Worm (Caenorhabditis elegans) whole organism, L4 larva: ENCODE measurements around the gene tsct-1.

ENCODE experiments used
- F10B5.3 ChIP-seq: sonication (generic microtip); optimal IDR thresholded peaks from 2 replicates; lab custom pipeline; 2016; ENCODE audit warnings: mild to moderate bottlenecking, missing genetic modification characterization, missing compliant biosample characterization
- F44E2.7 ChIP-seq: fragments of 200-800 bp; sonication (Bioruptor generic); IDR thresholded peaks from 2 replicates; pipeline ENCODE4 v2.1.2; 2022; ENCODE audit warnings: missing genetic modification characterization, missing compliant biosample characterization
- F49E8.2 ChIP-seq: sonication (generic microtip); optimal IDR thresholded peaks from 2 replicates; lab custom pipeline; 2016; ENCODE audit warnings: missing compliant biosample characterization, mild to moderate bottlenecking, missing genetic modification characterization, borderline replicate concordance
- T20F7.1 ChIP-seq: fragments of 200-800 bp; sonication (Bioruptor generic); optimal IDR thresholded peaks from 2 replicates; lab custom pipeline; 2018; ENCODE audit warnings: mild to moderate bottlenecking, missing genetic modification characterization, missing compliant biosample characterization
- Y48G9A.11 ChIP-seq: fragments of 200-800 bp; sonication (Bioruptor generic); IDR thresholded peaks from 2 replicates; pipeline ENCODE4 v1.3.6; 2022; ENCODE audit warnings: missing genetic modification reagents, missing genetic modification characterization, missing compliant biosample characterization
- Y5F2A.4 ChIP-seq: fragments of 200-800 bp; sonication (Bioruptor generic); optimal IDR thresholded peaks from 2 replicates; lab custom pipeline; 2018; ENCODE audit warnings: mild to moderate bottlenecking, missing genetic modification characterization, missing compliant biosample characterization
- ZK337.2 ChIP-seq: fragments of 200-800 bp; sonication (Bioruptor generic); IDR thresholded peaks from 2 replicates; pipeline ENCODE4 v1.3.6; 2022; ENCODE audit warnings: missing genetic modification reagents, missing genetic modification characterization, missing compliant biosample characterization
- ZK546.5 ChIP-seq, 2 experiments: sonication (generic microtip); optimal IDR thresholded peaks; 2 replicates each; lab custom pipeline; 2017; ENCODE audit warnings: missing biosample characterization in 2 of 2, missing genetic modification characterization in 2 of 2
- aha-1 ChIP-seq: fragments of 150-350 bp; peaks from one replicate; lab custom pipeline; 2014; ENCODE audit warnings: missing biosample characterization, missing genetic modification characterization
- aly-2 ChIP-seq: sonication (generic microtip); optimal IDR thresholded peaks from 2 replicates; lab custom pipeline; 2018; ENCODE audit warnings: missing biosample characterization, missing genetic modification characterization
- ceh-20 ChIP-seq: fragments of 200-800 bp; sonication (Bioruptor generic); IDR thresholded peaks from 2 replicates; pipeline ENCODE4 v1.3.6; 2022; ENCODE audit warnings: missing genetic modification reagents, missing genetic modification characterization, missing compliant biosample characterization
- ceh-28 ChIP-seq: fragments of 150-350 bp; optimal IDR thresholded peaks from 2 replicates; lab custom pipeline; 2014; ENCODE audit warnings: missing biosample characterization, missing genetic modification reagents, missing genetic modification characterization
- ceh-62 ChIP-seq: sonication (generic microtip); optimal IDR thresholded peaks from 2 replicates; lab custom pipeline; 2017; ENCODE audit warnings: missing biosample characterization, missing genetic modification characterization
- ceh-82 ChIP-seq: sonication (generic microtip); optimal IDR thresholded peaks from 2 replicates; lab custom pipeline; 2017; ENCODE audit warnings: missing biosample characterization, missing genetic modification characterization
- daf-12 ChIP-seq: fragments of 150-350 bp; optimal IDR thresholded peaks from 2 replicates; lab custom pipeline; 2014; ENCODE audit warnings: missing biosample characterization, missing genetic modification reagents, missing genetic modification characterization
- daf-16 ChIP-seq, 3 experiments: sonication (generic microtip); optimal IDR thresholded peaks; 2 replicates each; lab custom pipeline; 2016 to 2017; ENCODE audit warnings: missing genetic modification characterization in 3 of 3, missing genetic modification reagents in 3 of 3, mild to moderate bottlenecking in 2 of 3, missing compliant biosample characterization in 2 of 3, missing biosample characterization in 1 of 3, moderate library complexity in 1 of 3
- daf-8 ChIP-seq: fragments of 200-800 bp; sonication (Bioruptor generic); IDR thresholded peaks from 2 replicates; pipeline ENCODE4 v1.3.6; 2022; ENCODE audit warnings: missing genetic modification characterization, missing compliant biosample characterization
- dmd-6 ChIP-seq: fragments of 200-800 bp; sonication (Bioruptor generic); IDR thresholded peaks from 2 replicates; pipeline ENCODE4 v1.3.6; 2022; ENCODE audit warnings: missing genetic modification reagents, missing genetic modification characterization, missing compliant biosample characterization
- dpl-1 ChIP-seq: fragments of 150-350 bp; optimal IDR thresholded peaks from 2 replicates; lab custom pipeline; 2014; ENCODE audit warnings: missing biosample characterization, missing genetic modification reagents, missing genetic modification characterization
- dve-1 ChIP-seq: sonication (generic microtip); optimal IDR thresholded peaks from 2 replicates; lab custom pipeline; 2017; ENCODE audit warnings: antibody characterized with exemption, mild to moderate bottlenecking, missing genetic modification characterization, missing compliant biosample characterization; ENCODE audit not compliant: insufficient read depth
- egl-27 ChIP-seq: sonication (generic microtip); optimal IDR thresholded peaks from 3 replicates; lab custom pipeline; 2017; ENCODE audit warnings: missing biosample characterization, missing genetic modification reagents, missing genetic modification characterization
- egl-43 ChIP-seq: fragments of 200-800 bp; sonication (Bioruptor generic); IDR thresholded peaks from 2 replicates; pipeline ENCODE4 v1.3.6; 2022; ENCODE audit warnings: missing genetic modification reagents, missing genetic modification characterization, missing compliant biosample characterization
- fkh-10 ChIP-seq: fragments of 150-350 bp; optimal IDR thresholded peaks from 2 replicates; lab custom pipeline; 2014; ENCODE audit warnings: missing biosample characterization, missing genetic modification reagents, missing genetic modification characterization
- fos-1 ChIP-seq: fragments of 150-350 bp; optimal IDR thresholded peaks from 2 replicates; lab custom pipeline; 2014; ENCODE audit warnings: missing biosample characterization, missing genetic modification characterization
- hif-1 ChIP-seq, 2 experiments: sonication (generic microtip); optimal IDR thresholded peaks; 2 replicates each; lab custom pipeline; 2016 to 2017; ENCODE audit warnings: missing compliant biosample characterization in 2 of 2, missing genetic modification characterization in 2 of 2, missing genetic modification reagents in 2 of 2, missing genotype in 2 of 2, mild to moderate bottlenecking in 1 of 2
- hlh-11 ChIP-seq: fragments of 200-800 bp; sonication (Bioruptor generic); optimal IDR thresholded peaks from 2 replicates; lab custom pipeline; 2018; ENCODE audit warnings: mild to moderate bottlenecking, missing genetic modification characterization, missing compliant biosample characterization
- hlh-30 ChIP-seq: sonication (generic microtip); optimal IDR thresholded peaks from 2 replicates; lab custom pipeline; 2017; ENCODE audit warnings: antibody characterized with exemption, mild to moderate bottlenecking, missing genetic modification characterization, missing compliant biosample characterization; ENCODE audit not compliant: insufficient read depth
- jun-1 ChIP-seq: fragments of 150-350 bp; optimal IDR thresholded peaks from 2 replicates; lab custom pipeline; 2014; ENCODE audit warnings: missing biosample characterization, missing genetic modification reagents, missing genetic modification characterization
- lim-7 ChIP-seq: fragments of 200-800 bp; sonication (Bioruptor generic); IDR thresholded peaks from 2 replicates; pipeline ENCODE4 v1.3.6; 2022; ENCODE audit warnings: missing genetic modification characterization, missing compliant biosample characterization
- lin-1 ChIP-seq: fragments of 200-800 bp; sonication (Bioruptor generic); IDR thresholded peaks from 2 replicates; pipeline ENCODE4 v1.3.6; 2022; ENCODE audit warnings: missing genetic modification reagents, missing genetic modification characterization, missing compliant biosample characterization
- lin-13 ChIP-seq: fragments of 150-350 bp; optimal IDR thresholded peaks from 2 replicates; lab custom pipeline; 2014; ENCODE audit warnings: missing biosample characterization, missing genetic modification reagents, missing genetic modification characterization
- lin-38 ChIP-seq: fragments of 200-800 bp; sonication (Bioruptor generic); IDR thresholded peaks from 2 replicates; pipeline ENCODE4 v1.3.6; 2022; ENCODE audit warnings: missing genetic modification reagents, missing genetic modification characterization, missing compliant biosample characterization
- lin-39 ChIP-seq: fragments of 150-350 bp; optimal IDR thresholded peaks from 2 replicates; lab custom pipeline; 2014; ENCODE audit warnings: missing biosample characterization, missing genetic modification reagents, missing genetic modification characterization
- madf-5 ChIP-seq, 2 experiments: fragments of 200-800 bp; sonication (Bioruptor generic); IDR thresholded peaks; 2 replicates each; pipeline ENCODE4 v1.3.6; 2022; ENCODE audit warnings: missing compliant biosample characterization in 2 of 2, missing genetic modification characterization in 2 of 2
- mdt-29 ChIP-seq: fragments of 200-800 bp; sonication (Bioruptor generic); IDR thresholded peaks from 2 replicates; pipeline ENCODE4 v1.3.6; 2022; ENCODE audit warnings: missing genetic modification reagents, missing genetic modification characterization, missing compliant biosample characterization
- mes-2 ChIP-seq: sonication (generic microtip); optimal IDR thresholded peaks from 2 replicates; lab custom pipeline; 2016; ENCODE audit warnings: missing genotype, mild to moderate bottlenecking, missing genetic modification characterization, missing compliant biosample characterization; ENCODE audit not compliant: poor library complexity, severe bottlenecking
- mxl-3 ChIP-seq: fragments of 200-800 bp; sonication (Bioruptor generic); optimal IDR thresholded peaks from 2 replicates; lab custom pipeline; 2018; ENCODE audit warnings: mild to moderate bottlenecking, missing genetic modification characterization, missing compliant biosample characterization
- nhr-102 ChIP-seq: sonication (generic microtip); optimal IDR thresholded peaks from 2 replicates; lab custom pipeline; 2016; ENCODE audit warnings: mild to moderate bottlenecking, missing genetic modification characterization, moderate library complexity, missing compliant biosample characterization
- nhr-28 ChIP-seq: fragments of 150-350 bp; optimal IDR thresholded peaks from 2 replicates; lab custom pipeline; 2014; ENCODE audit warnings: missing biosample characterization, missing genetic modification characterization
- nhr-42 ChIP-seq: fragments of 200-800 bp; sonication (Bioruptor generic); IDR thresholded peaks from 2 replicates; pipeline ENCODE4 v1.3.6; 2022; ENCODE audit warnings: missing genetic modification characterization, missing compliant biosample characterization
- nhr-48 ChIP-seq: sonication (generic microtip); optimal IDR thresholded peaks from 2 replicates; lab custom pipeline; 2016; ENCODE audit warnings: mild to moderate bottlenecking, missing genetic modification characterization, missing compliant biosample characterization
- nhr-6 ChIP-seq: fragments of 150-350 bp; optimal IDR thresholded peaks from 2 replicates; lab custom pipeline; 2014; ENCODE audit warnings: missing biosample characterization, missing genetic modification characterization
- nhr-77 ChIP-seq: fragments of 150-350 bp; optimal IDR thresholded peaks from 2 replicates; lab custom pipeline; 2014; ENCODE audit warnings: missing biosample characterization, missing genetic modification characterization
- pqm-1 ChIP-seq: sonication (generic microtip); optimal IDR thresholded peaks from 2 replicates; lab custom pipeline; 2017; ENCODE audit warnings: missing biosample characterization, missing genetic modification characterization
- rbr-2 ChIP-seq: sonication (generic microtip); optimal IDR thresholded peaks from 2 replicates; lab custom pipeline; 2016; ENCODE audit warnings: missing genotype, missing genetic modification characterization, missing compliant biosample characterization
- snpc-4 ChIP-seq: fragments of 150-350 bp; optimal IDR thresholded peaks from 2 replicates; lab custom pipeline; 2014; ENCODE audit warnings: missing biosample characterization, missing genetic modification characterization
- spr-1 ChIP-seq: sonication (generic microtip); optimal IDR thresholded peaks from 2 replicates; lab custom pipeline; 2016; ENCODE audit warnings: mild to moderate bottlenecking, missing genetic modification characterization, missing compliant biosample characterization
- tra-1 ChIP-seq: fragments of 200-800 bp; sonication (Bioruptor generic); IDR thresholded peaks from 2 replicates; pipeline ENCODE4 v1.3.6; 2022; ENCODE audit warnings: missing genetic modification reagents, missing genetic modification characterization, missing compliant biosample characterization
- zag-1 ChIP-seq: fragments of 150-350 bp; optimal IDR thresholded peaks from 2 replicates; lab custom pipeline; 2014; ENCODE audit warnings: missing biosample characterization, missing genetic modification characterization
- zip-11 ChIP-seq: fragments of 200-800 bp; sonication (Bioruptor generic); IDR thresholded peaks from 2 replicates; pipeline ENCODE4 v1.3.6; 2022; ENCODE audit warnings: missing genetic modification characterization, missing compliant biosample characterization

The tsct-1 gene

ce11 chrX:12425427-12425826 lies 8.5 kb upstream of the tsct-1 start, which contains the start of gene T24D3.2 (continued):
- TF ChIP-seq madf-5 (GFP tag; IDR thresholded peaks at IDR 0.05; lab: Robert Waterston, UW) (no peak), ceh-28 (no peak), egl-43 (GFP tag; lab: Robert Waterston, UW) (no peak), nhr-102 (tag; lab: Kevin White, UChicago) (peak; percentile 3), pqm-1 (no peak), Y5F2A.4 (GFP tag; lab: Kevin White, UChicago) (no peak), aly-2 (tag; lab: Kevin White, UChicago) (no peak), ceh-20 (GFP tag; lab: Robert Waterston, UW) (peak; percentile 62; the same call in 1 of the 2 replicates), nhr-77 (tag; lab: Kevin White, UChicago) (peak; percentile 35), tra-1 (GFP tag; lab: Robert Waterston, UW) (peak; percentile 74; the same call in 1 of the 2 replicates), aha-1 (peak; percentile 69), dve-1 (tag; lab: Kevin White, UChicago) (peak; percentile 10), lin-13 (GFP tag; lab: Kevin White, UChicago) (no peak), mes-2 (tag; lab: Kevin White, UChicago) (no peak), lim-7 (GFP tag; lab: Robert Waterston, UW) (no peak), ceh-62 (tag; lab: Kevin White, UChicago) (no peak), ceh-82 (tag; lab: Kevin White, UChicago) (no peak), spr-1 (tag; lab: Kevin White, UChicago) (no peak), fos-1 (tag; lab: Kevin White, UChicago) (no peak), nhr-6 (no peak), dmd-6 (GFP tag; lab: Robert Waterston, UW) (peak; percentile 51), nhr-48 (tag; lab: Kevin White, UChicago) (peak; percentile 88), F10B5.3 (no peak), zag-1 (tag; lab: Kevin White, UChicago) (no peak), snpc-4 (tag; lab: Kevin White, UChicago) (no peak)

- TF ChIP-seq madf-5 (GFP tag; IDR thresholded peaks at IDR 0.05; lab: Robert Waterston, UW) = no peak
- TF ChIP-seq mxl-3 = no peak
- no peak for TF ChIP-seq T20F7.1 (GFP tag; lab: Kevin White, UChicago)
- no peak for TF ChIP-seq daf-8 (GFP tag; lab: Robert Waterston, UW)
- no peak for TF ChIP-seq lin-38
- no peak for TF ChIP-seq dpl-1 (GFP tag; lab: Kevin White, UChicago)
- no peak for TF ChIP-seq rbr-2 (tag; lab: Kevin White, UChicago)
- no peak for TF ChIP-seq jun-1
- TF ChIP-seq aha-1 = no peak
- no peak for TF ChIP-seq nhr-42 (GFP tag; lab: Robert Waterston, UW)
- no peak for TF ChIP-seq lin-1
- TF ChIP-seq daf-12 = no peak
- no peak for TF ChIP-seq ceh-82 (tag; lab: Kevin White, UChicago)
- no peak for TF ChIP-seq zip-11 (GFP tag; lab: Robert Waterston, UW)
- no peak for TF ChIP-seq egl-27
- TF ChIP-seq mdt-29 (GFP tag; lab: Robert Waterston, UW) = no peak
Measured at ce11 chrX:12430309-12430708, 3.6 kb upstream of the tsct-1 start, which contains the start of gene med-1. TSS of gene med-1 (plus strand) at chrX:12430609.

ce11 chrX:12435246-12435645 lies 1.3 kb downstream of the tsct-1 start:
- TF ChIP-seq ZK546.5 (tag; optimal IDR thresholded peaks at IDR 0.05; lab: Kevin White, UChicago) (no peak), lin-39 (tag; lab: Kevin White, UChicago) (no peak), nhr-28 (peak; percentile 70), aly-2 (tag; lab: Kevin White, UChicago) (no peak), aha-1 (peak; percentile 32), hlh-11 (tag; lab: Kevin White, UChicago) (peak; percentile 22), F49E8.2 (no peak), daf-16 (GFP tag; optimal IDR thresholded peaks at IDR 0.05; lab: Kevin White, UChicago) (no peak), daf-16 (tag; optimal IDR thresholded peaks at IDR 0.05; lab: Kevin White, UChicago) (peak; percentile 64), nhr-6 (peak; percentile 56), fkh-10 (GFP tag; lab: Kevin White, UChicago) (no peak), dmd-6 (GFP tag; lab: Robert Waterston, UW) (peak; percentile 24; the same call in 1 of the 2 replicates), hif-1 (tag; optimal IDR thresholded peaks at IDR 0.05; lab: Kevin White, UChicago) (peak in 1 of 2 experiments; percentile 8), ZK337.2 (GFP tag; lab: Robert Waterston, UW) (no peak), hlh-30 (peak; percentile 65), F44E2.7 (GFP tag; lab: Robert Waterston, UW) (no peak), Y48G9A.11 (GFP tag; lab: Robert Waterston, UW) (no peak), pqm-1 (peak; percentile 57)
